Fruit fly (Drosophila melanogaster) whole organism, adult: Measurements from ENCODE around the gene CG13127.

ENCODE experiments used
- CG11617 ChIP-seq: fragments of 200-800 bp; sonication (Bioruptor generic); optimal IDR thresholded peaks from 2 replicates; lab custom pipeline; 2017; ENCODE audit warnings: mild to moderate bottlenecking, missing biosample characterization, missing genetic modification reagents, missing genetic modification characterization
- CG12768 ChIP-seq: fragments of 200-800 bp; sonication (Bioruptor generic); optimal IDR thresholded peaks from 2 replicates; lab custom pipeline; 2017; ENCODE audit warnings: missing biosample characterization, missing genetic modification characterization, mild to moderate bottlenecking, moderate library complexity, missing genetic modification reagents
- Clk ChIP-seq: fragments of 200-800 bp; sonication (Bioruptor generic); optimal IDR thresholded peaks from 2 replicates; lab custom pipeline; 2017; ENCODE audit warnings: missing biosample characterization, missing genetic modification characterization
- Mnt ChIP-seq: fragments of 200-800 bp; sonication (Bioruptor generic); optimal IDR thresholded peaks from 2 replicates; lab custom pipeline; 2016; ENCODE audit warnings: missing biosample characterization, mild to moderate bottlenecking, missing genetic modification characterization
- bab1 ChIP-seq: fragments of 200-800 bp; sonication (Bioruptor generic); optimal IDR thresholded peaks from 3 replicates; lab custom pipeline; 2019; ENCODE audit warnings: missing biosample characterization, mild to moderate bottlenecking, missing genetic modification characterization, moderate library complexity
- cic ChIP-seq: fragments of 200-800 bp; sonication (Bioruptor generic); optimal IDR thresholded peaks from 2 replicates; lab custom pipeline; 2017; ENCODE audit warnings: missing biosample characterization, mild to moderate bottlenecking, missing genetic modification characterization, moderate library complexity
- ovo ChIP-seq: fragments of 200-800 bp; sonication (Bioruptor generic); optimal IDR thresholded peaks from 2 replicates; lab custom pipeline; 2016; ENCODE audit warnings: missing biosample characterization, missing genetic modification characterization
- tj ChIP-seq: fragments of 200-800 bp; sonication (Bioruptor generic); optimal IDR thresholded peaks from 3 replicates; lab custom pipeline; 2017; ENCODE audit warnings: missing biosample characterization, mild to moderate bottlenecking, missing genetic modification characterization, moderate library complexity

CG13127 gene

DNA sequence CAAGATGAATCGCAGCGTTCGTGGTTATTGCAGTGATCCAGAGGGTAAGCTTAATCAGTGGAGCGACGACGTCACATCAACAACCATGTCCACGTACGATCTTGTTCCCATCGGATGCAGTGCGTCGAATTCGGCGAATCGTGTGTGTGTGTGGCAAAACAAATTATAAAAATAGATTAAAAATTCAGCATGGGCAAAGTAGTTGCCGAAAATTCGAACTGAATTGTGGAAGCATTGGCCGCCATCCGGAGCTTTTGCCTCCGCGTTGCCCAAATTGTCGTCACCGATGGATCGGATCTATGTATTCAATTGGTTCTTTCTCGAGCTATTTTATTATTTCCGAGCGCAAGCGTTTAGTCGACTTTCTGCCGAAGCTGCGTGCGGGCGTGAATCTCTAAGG is 34.0 kb downstream of the CG13127 start, which contains the start of gene Spn31A:
TSS of gene Spn31A (plus strand) at position 301 of the 400 bp plus-strand sequence.
- no peak for TF ChIP-seq CG12768
- no peak for TF ChIP-seq Mnt
- TF ChIP-seq ovo = no peak
- TF ChIP-seq CG11617 = no peak

DNA sequence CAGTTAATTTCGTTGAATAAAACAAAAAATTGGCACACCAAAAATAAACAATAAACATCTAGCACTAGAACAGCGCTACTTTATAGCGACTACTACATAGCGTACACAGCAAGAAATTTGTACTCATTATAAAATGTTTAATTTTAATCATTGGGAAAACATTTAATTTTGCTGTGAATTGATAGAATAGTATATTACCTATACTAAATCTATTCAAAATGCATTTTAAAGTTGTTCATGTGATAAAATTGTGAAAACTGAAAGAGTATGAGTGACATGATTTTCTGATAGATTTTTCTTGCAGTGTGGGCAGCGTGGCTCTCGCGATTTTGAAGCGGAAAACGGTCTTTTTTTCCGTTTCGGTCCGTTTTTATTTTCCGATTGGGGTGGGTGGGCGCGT is 34.8 kb downstream of the CG13127 start:
- peak; percentile 29 for TF ChIP-seq bab1 (GFP tag; lab: Kevin White, UChicago)
- no peak for TF ChIP-seq CG12768

DNA sequence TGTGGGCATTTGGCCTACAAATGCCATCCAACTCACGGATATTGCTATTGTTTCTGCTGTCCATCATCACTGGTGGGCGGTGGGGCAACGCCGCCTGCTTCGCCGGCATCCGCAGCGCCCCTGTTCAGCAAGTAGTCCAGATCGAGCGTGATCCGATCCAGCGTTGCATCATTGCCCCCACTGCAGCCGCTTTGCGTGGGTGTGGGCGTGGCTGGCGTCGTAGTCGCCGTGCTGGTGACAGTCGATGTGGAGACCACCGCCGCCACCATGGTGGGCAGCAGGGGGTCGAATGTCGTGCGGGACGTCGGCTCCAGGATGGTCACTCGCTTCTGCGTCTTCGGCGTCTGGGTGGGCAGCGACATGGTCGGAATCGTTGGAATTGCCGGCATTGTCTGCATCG is 38.3 kb downstream of the CG13127 start:
- TF ChIP-seq cic (GFP tag; lab: Kevin White, UChicago) (no peak), tj (GFP tag; lab: Kevin White, UChicago) (no peak), Clk (GFP tag; lab: Kevin White, UChicago) (no peak)
